Fruit fly (Drosophila melanogaster): ENCODE measurements around the gene CG9902.

Gene CG9902

dm6 chrX:16585569-16585968 lies 38.2 kb upstream of the CG9902 start:
- TF ChIP-seq kay (GFP tag; ENCODE audit: borderline replicate concordance) = no peak
- no peak for TF ChIP-seq Crg-1 (GFP tag; optimal IDR thresholded peaks at IDR 0.05)
- TF ChIP-seq CG12768 (GFP tag; optimal IDR thresholded peaks at IDR 0.05) = no peak
- TF ChIP-seq CG14711 (tag; optimal IDR thresholded peaks at IDR 0.05) = no peak
- no peak for TF ChIP-seq CG33017 (tag; optimal IDR thresholded peaks at IDR 0.05)
- TF ChIP-seq CG11617 (GFP tag; optimal IDR thresholded peaks at IDR 0.05) = no peak
- TF ChIP-seq pad (GFP tag; optimal IDR thresholded peaks at IDR 0.05) = peak; percentile 4
- no peak for TF ChIP-seq CG1620 (GFP tag; optimal IDR thresholded peaks at IDR 0.05)
- TF ChIP-seq Hr96 (GFP tag; optimal IDR thresholded peaks at IDR 0.05) = no peak
- TF ChIP-seq CG7045 (GFP tag; optimal IDR thresholded peaks at IDR 0.05) = peak; percentile 1

dm6 chrX:16583730-16584129 lies 36.4 kb upstream of the CG9902 start:
- TF ChIP-seq CG5204 (GFP tag; optimal IDR thresholded peaks at IDR 0.05) (no peak), CG33017 (tag; optimal IDR thresholded peaks at IDR 0.05) (no peak), CG7045 (GFP tag; optimal IDR thresholded peaks at IDR 0.05) (no peak), ovo (GFP tag; optimal IDR thresholded peaks at IDR 0.05) (no peak), kay (GFP tag; ENCODE audit: borderline replicate concordance) (no peak)

- TF ChIP-seq Crg-1 (GFP tag; optimal IDR thresholded peaks at IDR 0.05) (no peak), CG33017 (tag; optimal IDR thresholded peaks at IDR 0.05) (no peak), cnc (optimal IDR thresholded peaks at IDR 0.05) (no peak), cic (GFP tag; optimal IDR thresholded peaks at IDR 0.05) (no peak)
These were observed 34.8 kb upstream of the CG9902 start for dm6 chrX:16582145-16582544.

dm6 chrX:16581703-16582102 lies 34.4 kb upstream of the CG9902 start:
- TF ChIP-seq Clk (GFP tag; optimal IDR thresholded peaks at IDR 0.05) = no peak
- TF ChIP-seq CG5204 (GFP tag; optimal IDR thresholded peaks at IDR 0.05) = peak; percentile 2
- TF ChIP-seq toe (GFP tag; optimal IDR thresholded peaks at IDR 0.05) = peak; percentile 5

- TF ChIP-seq toe (GFP tag; optimal IDR thresholded peaks at IDR 0.05) (no peak), CG7101 (tag; optimal IDR thresholded peaks at IDR 0.05) (no peak), Clk (GFP tag; optimal IDR thresholded peaks at IDR 0.05) (no peak), Crg-1 (GFP tag; optimal IDR thresholded peaks at IDR 0.05) (no peak), tj (GFP tag; optimal IDR thresholded peaks at IDR 0.05) (no peak), CG5204 (GFP tag; optimal IDR thresholded peaks at IDR 0.05) (no peak), CG14711 (tag; optimal IDR thresholded peaks at IDR 0.05) (no peak), Hr96 (GFP tag; optimal IDR thresholded peaks at IDR 0.05) (no peak), cnc (optimal IDR thresholded peaks at IDR 0.05) (no peak), pad (GFP tag; optimal IDR thresholded peaks at IDR 0.05) (no peak), ovo (GFP tag; optimal IDR thresholded peaks at IDR 0.05) (no peak), CG12768 (GFP tag; optimal IDR thresholded peaks at IDR 0.05) (no peak), bab1 (GFP tag; optimal IDR thresholded peaks at IDR 0.05) (no peak), cic (GFP tag; optimal IDR thresholded peaks at IDR 0.05) (no peak), CG33017 (tag; optimal IDR thresholded peaks at IDR 0.05) (no peak)
These were observed 32.7 kb upstream of the CG9902 start for dm6 chrX:16579978-16580377.

dm6 chrX:16575097-16575496 lies 27.8 kb upstream of the CG9902 start:
- TF ChIP-seq CG12768 (GFP tag; optimal IDR thresholded peaks at IDR 0.05) (no peak), Mnt (GFP tag; optimal IDR thresholded peaks at IDR 0.05) (no peak), CG1620 (GFP tag; optimal IDR thresholded peaks at IDR 0.05) (no peak), tj (GFP tag; optimal IDR thresholded peaks at IDR 0.05) (no peak), cnc (optimal IDR thresholded peaks at IDR 0.05) (no peak), CG11617 (GFP tag; optimal IDR thresholded peaks at IDR 0.05) (no peak), CG7101 (tag; optimal IDR thresholded peaks at IDR 0.05) (no peak), cic (GFP tag; optimal IDR thresholded peaks at IDR 0.05) (no peak), Hr96 (GFP tag; optimal IDR thresholded peaks at IDR 0.05) (no peak), bab1 (GFP tag; optimal IDR thresholded peaks at IDR 0.05) (no peak)

dm6 chrX:16574114-16574513 lies 26.8 kb upstream of the CG9902 start:
- TF ChIP-seq Clk (GFP tag; optimal IDR thresholded peaks at IDR 0.05) (no peak), toe (GFP tag; optimal IDR thresholded peaks at IDR 0.05) (no peak), bab1 (GFP tag; optimal IDR thresholded peaks at IDR 0.05) (no peak), Crg-1 (GFP tag; optimal IDR thresholded peaks at IDR 0.05) (no peak)

- TF ChIP-seq Crg-1 (GFP tag; optimal IDR thresholded peaks at IDR 0.05) (peak; percentile 46), CG7101 (tag; optimal IDR thresholded peaks at IDR 0.05) (peak; percentile 59), pad (GFP tag; optimal IDR thresholded peaks at IDR 0.05) (peak; percentile 14), tj (GFP tag; optimal IDR thresholded peaks at IDR 0.05) (no peak), ovo (GFP tag; optimal IDR thresholded peaks at IDR 0.05) (peak; percentile 50)
These were observed 26.3 kb upstream of the CG9902 start for dm6 chrX:16573659-16574058.

Data from whole organism, adult.